Worm (Caenorhabditis elegans) whole organism, early embryonic: ENCODE measurements around the gene cpb-2.

ENCODE experiments used
- B0310.2 ChIP-seq: sonication (generic microtip); optimal IDR thresholded peaks from 2 replicates; lab custom pipeline; 2016; ENCODE audit warnings: mild to moderate bottlenecking, missing genetic modification characterization, missing compliant biosample characterization
- F13C5.2 ChIP-seq: sonication (generic microtip); optimal IDR thresholded peaks from 2 replicates; lab custom pipeline; 2017; ENCODE audit warnings: mild to moderate bottlenecking, missing genetic modification characterization, inconsistent platforms, missing compliant biosample characterization
- aly-1 ChIP-seq: sonication (generic microtip); optimal IDR thresholded peaks from 2 replicates; lab custom pipeline; 2016; ENCODE audit warnings: missing genetic modification characterization, missing compliant biosample characterization
- ama-1 ChIP-seq: fragments of 150-350 bp; optimal IDR thresholded peaks from 2 replicates; lab custom pipeline; 2014
- flt-1 ChIP-seq: fragments of 200-800 bp; sonication (Bioruptor generic); IDR thresholded peaks from 2 replicates; pipeline ENCODE4 v1.3.6; 2022; ENCODE audit warnings: missing genetic modification characterization, missing compliant biosample characterization
- hnd-1 ChIP-seq: sonication (generic microtip); optimal IDR thresholded peaks from 2 replicates; lab custom pipeline; 2016; ENCODE audit warnings: missing genetic modification characterization, missing compliant biosample characterization
- tbx-11 ChIP-seq: fragments of 200-800 bp; sonication (Bioruptor generic); IDR thresholded peaks from 2 replicates; pipeline ENCODE4 v1.3.6; 2022; ENCODE audit warnings: missing genetic modification characterization, missing compliant biosample characterization

DNA sequence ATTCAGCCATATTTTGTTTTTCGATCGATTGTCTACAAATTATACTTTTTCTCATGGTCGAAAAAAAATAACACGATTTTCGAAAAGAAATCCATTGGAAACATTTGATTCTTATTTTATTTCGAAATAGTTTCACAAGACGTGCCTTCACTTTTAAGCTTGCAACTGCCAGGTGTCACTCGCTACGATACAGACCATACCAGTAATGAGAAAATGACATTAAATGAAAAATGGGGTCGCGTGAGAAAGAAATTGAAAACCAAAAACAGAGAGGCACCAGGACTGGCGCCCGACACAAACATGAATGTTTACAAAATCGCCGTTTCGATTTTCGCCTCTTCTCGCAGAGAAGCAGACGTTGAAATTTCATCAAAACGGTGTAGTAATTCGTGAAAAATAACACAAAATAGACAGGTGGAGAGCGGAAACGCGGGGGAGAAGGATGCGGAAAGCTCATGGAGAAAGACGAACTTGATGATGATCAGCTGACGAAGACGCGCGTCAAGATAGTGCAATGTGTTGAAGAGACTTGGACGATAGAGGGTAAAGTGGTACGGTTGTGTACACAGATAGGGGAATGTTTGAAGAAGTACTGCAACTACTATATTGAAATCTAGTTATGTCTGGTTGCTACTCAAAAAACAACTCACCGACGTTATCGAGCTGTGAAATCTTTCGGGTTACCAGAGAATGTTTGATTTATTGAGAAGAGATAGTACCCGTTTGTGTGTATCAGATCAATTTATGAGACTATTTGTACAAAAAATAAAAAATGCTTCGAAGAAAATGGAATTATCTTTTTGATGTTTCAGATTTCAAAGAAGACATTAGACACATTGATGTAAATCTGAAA lies 43.7 kb downstream of the cpb-2 start:
- TF ChIP-seq aly-1 (tag; lab: Kevin White, UChicago) = no peak
- no peak for TF ChIP-seq ama-1 (lab: Kevin White, UChicago)
- no peak for TF ChIP-seq F13C5.2
- no peak for TF ChIP-seq flt-1 (GFP tag; lab: Robert Waterston, UW)
- TF ChIP-seq hnd-1 (tag; lab: Kevin White, UChicago) = no peak
- no peak for TF ChIP-seq B0310.2
- TF ChIP-seq tbx-11 = no peak
